Worm (Caenorhabditis elegans) whole organism, L4/young adult: ENCODE data around the gene bli-6.

ENCODE experiments used
- W03F9.2 ChIP-seq: fragments of 150-350 bp; optimal IDR thresholded peaks from 2 replicates; lab custom pipeline; 2014; ENCODE audit warnings: missing biosample characterization, missing genetic modification characterization
- dao-5 ChIP-seq: sonication (generic microtip); optimal IDR thresholded peaks from 2 replicates; lab custom pipeline; 2016; ENCODE audit warnings: missing genotype, missing genetic modification characterization, moderate library complexity, missing compliant biosample characterization
- him-1 ChIP-seq: sonication (generic microtip); optimal IDR thresholded peaks from 2 replicates; lab custom pipeline; 2016; ENCODE audit warnings: missing genotype, missing genetic modification reagents, missing genetic modification characterization, missing compliant biosample characterization

DNA sequence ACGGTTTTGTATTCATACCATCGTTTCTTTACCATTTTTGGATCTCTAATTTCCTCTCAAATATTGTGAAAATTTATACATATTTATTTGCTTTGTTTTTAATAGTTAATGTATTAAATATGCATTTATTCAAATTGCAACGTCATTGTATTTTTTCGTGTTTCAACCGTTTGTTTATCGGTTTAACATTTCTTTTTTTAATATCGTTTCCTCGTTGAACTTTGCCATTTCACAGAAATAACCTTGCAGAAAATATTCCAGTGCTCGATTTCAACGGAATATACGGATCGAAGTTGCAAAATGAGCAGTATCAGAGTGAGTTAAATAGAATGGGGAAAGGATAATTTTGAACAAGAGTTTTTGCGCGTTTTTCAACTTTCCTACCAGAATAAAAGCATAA lies 47.5 kb upstream of the bli-6 start, which contains the start of gene seu-1:
- TF ChIP-seq him-1 (tag; lab: Kevin White, UChicago) (no peak), W03F9.2 (tag; lab: Kevin White, UChicago) (no peak), dao-5 (tag; lab: Kevin White, UChicago) (no peak)
